Worm (Caenorhabditis elegans): ENCODE results near the gene C08B6.18.

C08B6.18 gene

ce11 chrV:10160954-10161353 lies 27.0 kb upstream of the C08B6.18 start, which contains the start of gene C51E3.10:
Gene C51E3.10 (minus strand): TSS chrV:10161134.
- TF ChIP-seq lin-35 (GFP tag; optimal IDR thresholded peaks at IDR 0.05) (peak in 1 of 2 experiments; percentile 12), elt-2 (tag; optimal IDR thresholded peaks at IDR 0.05) (peak; percentile 59), nhr-76 (tag; optimal IDR thresholded peaks at IDR 0.05) (no peak)

ce11 chrV:10159972-10160371 lies 26.0 kb upstream of the C08B6.18 start:
- TF ChIP-seq blmp-1 (tag; optimal IDR thresholded peaks at IDR 0.05) (no peak), nhr-11 (tag; optimal IDR thresholded peaks at IDR 0.05) (no peak), hlh-4 (tag; optimal IDR thresholded peaks at IDR 0.05) (no peak), snu-23 (GFP tag; optimal IDR thresholded peaks at IDR 0.05) (no peak), elt-2 (tag; optimal IDR thresholded peaks at IDR 0.05) (peak; percentile 65), snpc-4 (tag; optimal IDR thresholded peaks at IDR 0.05) (no peak), nhr-76 (tag; optimal IDR thresholded peaks at IDR 0.05) (no peak), irx-1 (tag; optimal IDR thresholded peaks at IDR 0.05) (no peak)

- TF ChIP-seq unc-30 (tag; optimal IDR thresholded peaks at IDR 0.05) = no peak
- no peak for TF ChIP-seq mdl-1 (tag; optimal IDR thresholded peaks at IDR 0.05)
- TF ChIP-seq nhr-84 (tag; optimal IDR thresholded peaks at IDR 0.05) = no peak
- TF ChIP-seq zag-1 (tag; optimal IDR thresholded peaks at IDR 0.05) = no peak
- TF ChIP-seq nhr-20 (tag; optimal IDR thresholded peaks at IDR 0.05) = no peak
- no peak for TF ChIP-seq zip-4 (GFP tag; optimal IDR thresholded peaks at IDR 0.05)
- TF ChIP-seq mab-9 (GFP tag; IDR thresholded peaks at IDR 0.05) = no peak
- no peak for TF ChIP-seq snu-23 (GFP tag; optimal IDR thresholded peaks at IDR 0.05)
- no peak for TF ChIP-seq ceh-63 (GFP tag; optimal IDR thresholded peaks at IDR 0.05)
- no peak for TF ChIP-seq elt-3 (tag; optimal IDR thresholded peaks at IDR 0.05)
- no peak for TF ChIP-seq C04F5.9 (tag; optimal IDR thresholded peaks at IDR 0.05)
- no peak for TF ChIP-seq sup-37 (GFP tag; optimal IDR thresholded peaks at IDR 0.05)
- no peak for TF ChIP-seq xbp-1 (tag; optimal IDR thresholded peaks at IDR 0.05)
- no peak for TF ChIP-seq dpl-1 (GFP tag; optimal IDR thresholded peaks at IDR 0.05)
- TF ChIP-seq lir-3 (tag; optimal IDR thresholded peaks at IDR 0.05; ENCODE audit: poor library complexity) = no peak
- TF ChIP-seq irx-1 (tag; optimal IDR thresholded peaks at IDR 0.05) = no peak
- TF ChIP-seq hlh-4 (tag; optimal IDR thresholded peaks at IDR 0.05) = no peak
- TF ChIP-seq C34B4.2 (tag; optimal IDR thresholded peaks at IDR 0.05) = no peak
- TF ChIP-seq nhr-47 (tag; optimal IDR thresholded peaks at IDR 0.05) = no peak
- no peak for TF ChIP-seq sox-4 (tag; optimal IDR thresholded peaks at IDR 0.05)
These were observed 24.6 kb upstream of the C08B6.18 start, which contains the start of gene srsx-30 for ce11 chrV:10158528-10158927. Gene srsx-30 (plus strand): TSS chrV:10158828.

ce11 chrV:10154698-10155097 lies 20.8 kb upstream of the C08B6.18 start, which contains the start of gene srsx-29:
Gene srsx-29 (plus strand): TSS chrV:10154998.
- TF ChIP-seq dsc-1 (tag; optimal IDR thresholded peaks at IDR 0.05) (no peak), sup-37 (GFP tag; optimal IDR thresholded peaks at IDR 0.05) (no peak), snpc-4 (tag; optimal IDR thresholded peaks at IDR 0.05) (no peak), snu-23 (GFP tag; optimal IDR thresholded peaks at IDR 0.05) (no peak), nhr-90 (tag; optimal IDR thresholded peaks at IDR 0.05; ENCODE audit: poor library complexity) (no peak), unc-30 (tag; optimal IDR thresholded peaks at IDR 0.05) (no peak), sox-4 (tag; optimal IDR thresholded peaks at IDR 0.05) (no peak), nhr-11 (tag; optimal IDR thresholded peaks at IDR 0.05) (no peak), fkh-4 (tag; optimal IDR thresholded peaks at IDR 0.05; ENCODE audit: borderline replicate concordance) (no peak), isw-1 (GFP tag; IDR thresholded peaks at IDR 0.05) (no peak), hpl-2 (GFP tag; optimal IDR thresholded peaks at IDR 0.05) (no peak), nhr-47 (tag; optimal IDR thresholded peaks at IDR 0.05) (no peak), ztf-4 (tag; optimal IDR thresholded peaks at IDR 0.05) (no peak)

ce11 chrV:10153076-10153475 lies 19.1 kb upstream of the C08B6.18 start:
- TF ChIP-seq ceh-8 (GFP tag; optimal IDR thresholded peaks at IDR 0.05) = no peak
